Worm (Caenorhabditis elegans) whole organism, dauer: Measurements from ENCODE around the gene sru-20.

Experiments used
- unc-62 ChIP-seq: sonication (generic microtip); optimal IDR thresholded peaks from 2 replicates; lab custom pipeline; 2017; ENCODE audit warnings: missing biosample characterization, missing genetic modification reagents, missing genetic modification characterization

Gene sru-20

ce11 chrIV:12522521-12522920 lies 27.2 kb downstream of the sru-20 start, which contains the start of gene sru-13:
Gene sru-13, minus strand, starts transcription at chrIV:12522621.
- no peak for TF ChIP-seq unc-62 (GFP tag; lab: Kevin White, UChicago)

- TF ChIP-seq unc-62 (GFP tag; lab: Kevin White, UChicago): no peak
These were observed 30.1 kb downstream of the sru-20 start, which contains the start of gene eak-4 for ce11 chrIV:12525409-12525808. Gene eak-4, minus strand, starts transcription at chrIV:12525509.

- no peak for TF ChIP-seq unc-62 (GFP tag; lab: Kevin White, UChicago)
These were observed 31.9 kb downstream of the sru-20 start, which contains the start of gene F53B2.8 for ce11 chrIV:12527217-12527616. Gene F53B2.8, minus strand, starts transcription at chrIV:12527396.

ce11 chrIV:12531047-12531446 lies 35.8 kb downstream of the sru-20 start, which contains the start of gene F53B2.5:
Gene F53B2.5, minus strand, starts transcription at chrIV:12531147.
- no peak for TF ChIP-seq unc-62 (GFP tag; lab: Kevin White, UChicago)

- TF ChIP-seq unc-62 (GFP tag; lab: Kevin White, UChicago): no peak
These were observed 36.2 kb downstream of the sru-20 start for ce11 chrIV:12531464-12531863.

ce11 chrIV:12536358-12536757 lies 41.1 kb downstream of the sru-20 start:
- no peak for TF ChIP-seq unc-62 (GFP tag; lab: Kevin White, UChicago)

- TF ChIP-seq unc-62 (GFP tag; lab: Kevin White, UChicago): no peak
These were observed 42.4 kb downstream of the sru-20 start for ce11 chrIV:12537694-12538093.

ce11 chrIV:12540242-12540641 lies 44.9 kb downstream of the sru-20 start:
- no peak for TF ChIP-seq unc-62 (GFP tag; lab: Kevin White, UChicago)

- TF ChIP-seq unc-62 (GFP tag; lab: Kevin White, UChicago): no peak
These were observed 46.7 kb downstream of the sru-20 start, which contains the start of gene ham-1 for ce11 chrIV:12542011-12542410. Gene ham-1, plus strand, starts transcription at chrIV:12542183.

ce11 chrIV:12544624-12545023 lies 49.3 kb downstream of the sru-20 start:
- TF ChIP-seq unc-62 (GFP tag; lab: Kevin White, UChicago): no peak

ce11 chrIV:12545393-12545792 lies 50.1 kb downstream of the sru-20 start:
- no peak for TF ChIP-seq unc-62 (GFP tag; lab: Kevin White, UChicago)

ce11 chrIV:12545902-12546301 lies 50.6 kb downstream of the sru-20 start:
- TF ChIP-seq unc-62 (GFP tag; lab: Kevin White, UChicago): no peak
